Fruit fly (Drosophila melanogaster): Measurements from ENCODE around the gene CG7889.

DNA sequence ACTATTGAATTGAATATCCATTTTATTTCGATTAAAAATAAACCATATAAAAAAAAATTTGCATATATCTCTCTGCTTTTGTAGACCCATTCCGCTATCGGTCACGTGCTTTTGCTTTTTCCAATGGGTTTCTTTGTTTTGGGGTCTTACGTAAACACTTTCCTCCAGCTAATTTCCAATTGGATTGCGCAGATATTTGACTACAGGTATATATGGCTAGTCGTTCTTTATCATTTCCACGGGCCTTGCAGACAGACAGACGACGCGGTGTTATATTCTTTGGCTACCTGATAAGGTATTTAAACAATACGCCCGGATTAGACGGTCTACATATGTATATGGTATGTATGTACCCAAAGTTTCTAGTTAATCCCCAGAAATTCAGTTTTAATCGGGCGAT is 49.9 kb downstream of the CG7889 start:
- TF ChIP-seq acj6 (GFP tag; optimal IDR thresholded peaks at IDR 0.05), result no peak
- no peak for TF ChIP-seq Hr4 (GFP tag; optimal IDR thresholded peaks at IDR 0.05)
- TF ChIP-seq CG10669 (GFP tag; optimal IDR thresholded peaks at IDR 0.05), result no peak
- no peak for TF ChIP-seq CG6854 (GFP tag; optimal IDR thresholded peaks at IDR 0.05)
- no peak for TF ChIP-seq Blimp-1 (GFP tag; optimal IDR thresholded peaks at IDR 0.05)

Data from whole organism, prepupa.